Fruit fly (Drosophila melanogaster): ENCODE data around the gene Pex10.

DNA sequence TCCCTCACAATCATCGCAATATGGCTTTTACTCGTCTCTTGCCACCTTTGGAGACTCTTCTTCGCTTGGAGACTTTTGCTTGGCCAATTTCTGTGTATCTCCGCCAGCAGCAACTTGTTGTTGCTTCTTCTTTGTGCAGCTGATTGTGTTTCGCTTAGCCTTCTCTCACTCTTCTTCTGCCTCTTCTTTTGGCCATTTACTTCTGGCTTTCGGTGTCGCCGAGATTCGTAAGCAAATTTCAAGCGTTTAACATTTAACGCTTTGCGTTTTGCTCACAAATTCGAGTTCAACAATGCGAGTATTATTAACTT is 11.9 kb downstream of the Pex10 start:
- TF ChIP-seq Dll (optimal IDR thresholded peaks at IDR 0.05): no peak
- TF ChIP-seq CG8478 (optimal IDR thresholded peaks at IDR 0.05): no peak
- no peak for TF ChIP-seq EcR (GFP tag; optimal IDR thresholded peaks at IDR 0.05)
- TF ChIP-seq psq (optimal IDR thresholded peaks at IDR 0.05): no peak

Data from whole organism.